Worm (Caenorhabditis elegans) whole organism, L2 larva: ENCODE data around the gene act-4.

Source experiments
- ceh-82 ChIP-seq: fragments of 150-350 bp; optimal IDR thresholded peaks from 2 replicates; lab custom pipeline; 2014; ENCODE audit warnings: missing biosample characterization, missing genetic modification characterization
- nhr-11 ChIP-seq: fragments of 150-350 bp; optimal IDR thresholded peaks from 2 replicates; lab custom pipeline; 2014; ENCODE audit warnings: missing biosample characterization, missing genetic modification characterization
- sma-3 ChIP-seq: sonication (generic microtip); optimal IDR thresholded peaks from 2 replicates; lab custom pipeline; 2016; ENCODE audit warnings: missing genetic modification reagents, missing genetic modification characterization, missing compliant biosample characterization
- zag-1 ChIP-seq: fragments of 150-350 bp; optimal IDR thresholded peaks from 2 replicates; lab custom pipeline; 2014; ENCODE audit warnings: missing biosample characterization, missing genetic modification characterization
- ztf-11 ChIP-seq: sonication (generic microtip); optimal IDR thresholded peaks from 2 replicates; lab custom pipeline; 2017; ENCODE audit warnings: missing biosample characterization, missing genetic modification characterization

DNA sequence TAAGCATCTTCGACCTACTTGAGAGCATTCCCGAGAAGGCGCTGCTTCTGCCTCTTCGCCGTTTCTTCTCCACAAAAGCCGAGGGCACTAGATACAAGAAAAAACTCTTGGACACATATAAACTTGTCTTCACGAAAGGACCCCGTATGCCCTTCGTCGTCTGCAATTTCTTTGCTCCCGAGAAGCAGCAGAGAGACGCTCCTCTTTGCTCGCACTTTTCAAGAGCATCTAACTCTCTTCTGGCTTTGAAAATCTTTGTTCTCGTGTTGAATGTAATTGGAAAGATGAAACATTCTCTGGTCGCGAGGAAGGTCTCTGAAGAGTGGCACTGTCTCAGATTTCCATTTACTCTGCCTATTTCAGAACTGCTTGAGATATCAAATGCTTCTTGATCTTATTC lies 21.4 kb upstream of the act-4 start:
- TF ChIP-seq ceh-82 (tag; lab: Kevin White, UChicago) (no peak), ztf-11 (tag; lab: Kevin White, UChicago) (no peak), nhr-11 (no peak), zag-1 (tag; lab: Kevin White, UChicago) (no peak), sma-3 (GFP tag; lab: Kevin White, UChicago) (no peak)
